Fruit fly (Drosophila melanogaster) whole organism, adult: ENCODE results near the gene Oseg4.

ENCODE experiments used
- CG11617 ChIP-seq: fragments of 200-800 bp; sonication (Bioruptor generic); optimal IDR thresholded peaks from 2 replicates; lab custom pipeline; 2017; ENCODE audit warnings: mild to moderate bottlenecking, missing biosample characterization, missing genetic modification reagents, missing genetic modification characterization
- CG12768 ChIP-seq: fragments of 200-800 bp; sonication (Bioruptor generic); optimal IDR thresholded peaks from 2 replicates; lab custom pipeline; 2017; ENCODE audit warnings: missing biosample characterization, missing genetic modification characterization, mild to moderate bottlenecking, moderate library complexity, missing genetic modification reagents
- CG14711 ChIP-seq: fragments of 200-800 bp; sonication (Bioruptor generic); optimal IDR thresholded peaks from 2 replicates; lab custom pipeline; 2018; ENCODE audit warnings: missing biosample characterization, mild to moderate bottlenecking, missing genetic modification characterization, moderate library complexity
- CG1620 ChIP-seq: fragments of 200-800 bp; sonication (Bioruptor generic); optimal IDR thresholded peaks from 2 replicates; lab custom pipeline; 2016; ENCODE audit warnings: missing biosample characterization, missing genetic modification characterization
- CG33017 ChIP-seq: fragments of 200-800 bp; sonication (Bioruptor generic); optimal IDR thresholded peaks from 2 replicates; lab custom pipeline; 2018; ENCODE audit warnings: missing biosample characterization, mild to moderate bottlenecking, missing genetic modification characterization, moderate library complexity
- CG5204 ChIP-seq: fragments of 200-800 bp; sonication (Bioruptor generic); optimal IDR thresholded peaks from 2 replicates; lab custom pipeline; 2016; ENCODE audit warnings: missing biosample characterization, missing genetic modification characterization
- CG7045 ChIP-seq: fragments of 200-800 bp; sonication (Bioruptor generic); optimal IDR thresholded peaks from 2 replicates; lab custom pipeline; 2017; ENCODE audit warnings: missing biosample characterization, mild to moderate bottlenecking, missing genetic modification characterization
- CG7101 ChIP-seq: fragments of 200-800 bp; sonication (Bioruptor generic); optimal IDR thresholded peaks from 2 replicates; lab custom pipeline; 2018; ENCODE audit warnings: missing biosample characterization, mild to moderate bottlenecking, missing genetic modification characterization, moderate library complexity
- Clk ChIP-seq: fragments of 200-800 bp; sonication (Bioruptor generic); optimal IDR thresholded peaks from 2 replicates; lab custom pipeline; 2017; ENCODE audit warnings: missing biosample characterization, missing genetic modification characterization
- Crg-1 ChIP-seq: fragments of 200-800 bp; sonication (Bioruptor generic); optimal IDR thresholded peaks from 2 replicates; lab custom pipeline; 2016; ENCODE audit warnings: missing biosample characterization, missing genetic modification characterization
- Hr96 ChIP-seq: fragments of 200-800 bp; sonication (Bioruptor generic); optimal IDR thresholded peaks from 2 replicates; lab custom pipeline; 2016; ENCODE audit warnings: missing biosample characterization, missing genetic modification characterization
- Mnt ChIP-seq: fragments of 200-800 bp; sonication (Bioruptor generic); optimal IDR thresholded peaks from 2 replicates; lab custom pipeline; 2016; ENCODE audit warnings: missing biosample characterization, mild to moderate bottlenecking, missing genetic modification characterization
- bab1 ChIP-seq: fragments of 200-800 bp; sonication (Bioruptor generic); optimal IDR thresholded peaks from 3 replicates; lab custom pipeline; 2019; ENCODE audit warnings: missing biosample characterization, mild to moderate bottlenecking, missing genetic modification characterization, moderate library complexity
- cic ChIP-seq: fragments of 200-800 bp; sonication (Bioruptor generic); optimal IDR thresholded peaks from 2 replicates; lab custom pipeline; 2017; ENCODE audit warnings: missing biosample characterization, mild to moderate bottlenecking, missing genetic modification characterization, moderate library complexity
- cnc ChIP-seq, 2 experiments: fragments of >200 bp; optimal IDR thresholded peaks; 2 replicates each; lab custom pipeline; 2017
- kay ChIP-seq: fragments of 200-800 bp; sonication (Bioruptor generic); peaks from one replicate; lab custom pipeline; 2016; ENCODE audit warnings: missing biosample characterization, missing genetic modification characterization, borderline replicate concordance
- ovo ChIP-seq: fragments of 200-800 bp; sonication (Bioruptor generic); optimal IDR thresholded peaks from 2 replicates; lab custom pipeline; 2016; ENCODE audit warnings: missing biosample characterization, missing genetic modification characterization
- pad ChIP-seq: fragments of 200-800 bp; sonication (Bioruptor generic); optimal IDR thresholded peaks from 3 replicates; lab custom pipeline; 2017; ENCODE audit warnings: missing biosample characterization, missing genetic modification characterization, mild to moderate bottlenecking, moderate library complexity, missing genetic modification reagents
- tj ChIP-seq: fragments of 200-800 bp; sonication (Bioruptor generic); optimal IDR thresholded peaks from 3 replicates; lab custom pipeline; 2017; ENCODE audit warnings: missing biosample characterization, mild to moderate bottlenecking, missing genetic modification characterization, moderate library complexity
- toe ChIP-seq: fragments of 200-800 bp; sonication (Bioruptor generic); optimal IDR thresholded peaks from 2 replicates; lab custom pipeline; 2016; ENCODE audit warnings: missing biosample characterization, missing genetic modification characterization

Gene Oseg4

dm6 chr3L:1735603-1736002, at the start of gene Oseg4:
Oseg4 (minus strand) TSS chr3L:1735767.
- TF ChIP-seq bab1 (GFP tag; lab: Kevin White, UChicago) (no peak), cnc (optimal IDR thresholded peaks at IDR 0.05; lab: Kevin White, UChicago) (no peak), Clk (GFP tag; lab: Kevin White, UChicago) (no peak), cic (GFP tag; lab: Kevin White, UChicago) (no peak)

DNA sequence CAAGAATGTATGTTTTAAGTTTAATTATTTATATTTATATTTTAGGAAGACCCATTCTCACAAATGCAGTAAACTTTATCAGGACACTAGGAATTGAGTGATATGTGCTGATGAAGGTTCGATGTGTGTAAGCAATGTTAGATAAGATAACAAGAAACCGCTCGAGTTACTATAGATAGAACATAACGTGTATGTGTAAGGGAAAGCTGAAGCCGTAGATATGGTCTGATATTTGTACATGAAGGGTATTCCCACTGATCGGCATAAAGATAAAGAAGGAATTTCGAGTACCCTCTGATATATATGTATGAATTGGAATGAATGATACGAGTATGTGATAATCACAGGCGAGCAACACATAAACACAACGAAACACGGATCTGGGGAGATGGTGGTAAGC, 48.5 kb upstream of the Oseg4 start:
- TF ChIP-seq ovo (no peak), tj (no peak), cic (GFP tag; lab: Kevin White, UChicago) (peak; percentile 18)

DNA sequence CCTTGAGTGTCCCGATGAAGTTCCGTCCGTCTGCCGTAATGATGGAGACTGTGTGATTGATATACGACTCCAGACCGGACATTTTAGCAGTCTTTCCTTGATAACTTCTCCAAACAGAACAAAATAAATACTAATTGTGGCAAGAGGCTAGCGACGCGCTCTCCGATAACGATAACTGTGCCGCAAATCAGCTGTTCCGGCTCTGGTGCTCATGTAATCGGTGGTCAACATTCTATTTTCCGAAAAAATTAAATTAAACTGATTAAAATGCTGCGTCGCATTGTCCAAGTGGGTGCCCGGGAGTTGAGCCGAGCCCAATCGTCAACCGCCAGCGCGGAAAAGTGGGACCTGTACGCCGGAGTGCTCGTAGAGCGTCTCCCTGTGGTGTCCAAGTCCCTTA, 41.7 kb upstream of the Oseg4 start, which contains the start of the genes CG2021 and mRpL46:
CG2021 (minus strand) TSS at position 163 of the 400 bp plus-strand sequence.
mRpL46 (plus strand) TSS at position 191 of the 400 bp plus-strand sequence.
- no peak for TF ChIP-seq CG14711 (tag; lab: Kevin White, UChicago)
- TF ChIP-seq Hr96 (GFP tag; lab: Kevin White, UChicago): no peak
- TF ChIP-seq ovo: no peak
- no peak for TF ChIP-seq pad (GFP tag; lab: Kevin White, UChicago)
- no peak for TF ChIP-seq Crg-1 (GFP tag; lab: Kevin White, UChicago)
- no peak for TF ChIP-seq toe
- TF ChIP-seq cnc (optimal IDR thresholded peaks at IDR 0.05; lab: Kevin White, UChicago): no peak
- TF ChIP-seq bab1 (GFP tag; lab: Kevin White, UChicago): no peak
- TF ChIP-seq Clk (GFP tag; lab: Kevin White, UChicago): no peak
- no peak for TF ChIP-seq CG5204 (GFP tag; lab: Kevin White, UChicago)
- no peak for TF ChIP-seq CG7045 (GFP tag; lab: Kevin White, UChicago)
- TF ChIP-seq cic (GFP tag; lab: Kevin White, UChicago): no peak
- no peak for TF ChIP-seq CG11617 (GFP tag; lab: Kevin White, UChicago)
- TF ChIP-seq Mnt (GFP tag; lab: Kevin White, UChicago): no peak
- no peak for TF ChIP-seq CG7101

- TF ChIP-seq CG11617 (GFP tag; lab: Kevin White, UChicago) (peak; percentile 93), Mnt (GFP tag; lab: Kevin White, UChicago) (peak; percentile 50), Hr96 (GFP tag; lab: Kevin White, UChicago) (peak; percentile 61), ovo (peak; percentile 65), CG14711 (tag; lab: Kevin White, UChicago) (peak; percentile 89), cnc (optimal IDR thresholded peaks at IDR 0.05; lab: Kevin White, UChicago) (peak in 1 of 2 experiments; percentile 43), CG7101 (peak; percentile 97), CG7045 (GFP tag; lab: Kevin White, UChicago) (peak; percentile 72), CG1620 (GFP tag; lab: Kevin White, UChicago) (peak; percentile 79), Clk (GFP tag; lab: Kevin White, UChicago) (no peak), cic (GFP tag; lab: Kevin White, UChicago) (peak; percentile 42), kay (GFP tag; lab: Kevin White, UChicago) (no peak), Crg-1 (GFP tag; lab: Kevin White, UChicago) (peak; percentile 89), CG5204 (GFP tag; lab: Kevin White, UChicago) (peak; percentile 70), tj (peak; percentile 70), CG12768 (GFP tag; lab: Kevin White, UChicago) (peak; percentile 60), pad (GFP tag; lab: Kevin White, UChicago) (peak; percentile 55), toe (no peak), bab1 (GFP tag; lab: Kevin White, UChicago) (peak; percentile 82), CG33017 (tag; lab: Kevin White, UChicago) (peak; percentile 97)
These were observed 39.4 kb upstream of the Oseg4 start, which contains the start of the genes CG13933 and PolD2 for dm6 chr3L:1774713-1775648. CG13933 (minus strand) TSS chr3L:1775147. PolD2 (plus strand) TSS chr3L:1775633.

- no peak for TF ChIP-seq ovo
- no peak for TF ChIP-seq CG5204 (GFP tag; lab: Kevin White, UChicago)
- no peak for TF ChIP-seq Clk (GFP tag; lab: Kevin White, UChicago)
- TF ChIP-seq Hr96 (GFP tag; lab: Kevin White, UChicago): no peak
- TF ChIP-seq Mnt (GFP tag; lab: Kevin White, UChicago): no peak
- TF ChIP-seq tj: no peak
- TF ChIP-seq cnc (optimal IDR thresholded peaks at IDR 0.05; lab: Kevin White, UChicago): no peak
- TF ChIP-seq CG12768 (GFP tag; lab: Kevin White, UChicago): no peak
- TF ChIP-seq CG11617 (GFP tag; lab: Kevin White, UChicago): no peak
- TF ChIP-seq pad (GFP tag; lab: Kevin White, UChicago): no peak
- TF ChIP-seq cic (GFP tag; lab: Kevin White, UChicago): no peak
- TF ChIP-seq bab1 (GFP tag; lab: Kevin White, UChicago): no peak
- TF ChIP-seq CG7101: no peak
These were observed 37.0 kb upstream of the Oseg4 start for dm6 chr3L:1772593-1772992.

DNA sequence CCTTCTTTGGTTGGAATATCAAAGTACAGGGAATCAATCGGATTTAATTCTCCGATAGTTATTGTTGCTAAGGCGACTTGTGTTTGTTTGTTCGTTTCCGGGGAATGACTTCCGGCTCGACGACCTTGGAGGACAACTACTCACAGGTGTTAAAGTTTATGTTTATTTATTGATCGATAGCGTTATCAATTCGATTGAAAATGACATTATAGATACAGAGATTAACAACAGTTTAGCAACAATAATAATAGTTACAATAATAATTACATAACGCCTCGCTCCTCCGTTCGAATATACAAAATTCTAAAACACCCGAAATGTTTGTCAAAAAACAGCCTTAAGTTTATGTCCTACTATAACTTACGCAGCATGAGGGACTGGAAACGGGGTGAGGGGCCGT, 36.1 kb upstream of the Oseg4 start, which contains the start of gene Dhc62B:
Dhc62B (minus strand) TSS at position 101 of the 400 bp plus-strand sequence.
- no peak for TF ChIP-seq Mnt (GFP tag; lab: Kevin White, UChicago)
- no peak for TF ChIP-seq pad (GFP tag; lab: Kevin White, UChicago)
- TF ChIP-seq kay (GFP tag; lab: Kevin White, UChicago): no peak
- TF ChIP-seq Hr96 (GFP tag; lab: Kevin White, UChicago): no peak
- TF ChIP-seq tj: no peak
